Worm (Caenorhabditis elegans) whole organism, L3 larva: Measurements from ENCODE around the gene F10C1.9.

Experiments used
- R02D3.7 ChIP-seq: fragments of 150-350 bp; optimal IDR thresholded peaks from 2 replicates; lab custom pipeline; 2014; ENCODE audit warnings: missing biosample characterization, missing genetic modification characterization
- aly-2 ChIP-seq: fragments of 150-350 bp; optimal IDR thresholded peaks from 2 replicates; lab custom pipeline; 2014; ENCODE audit warnings: missing biosample characterization, missing genetic modification characterization
- elt-3 ChIP-seq, 3 experiments: fragments of 150-350 bp in 1 of 3; sonication (generic microtip) in 2 of 3; optimal IDR thresholded peaks; 2 replicates in 2 of 3; 4 replicates in 1 of 3; lab custom pipeline; 2014 to 2017; ENCODE audit warnings: missing biosample characterization in 3 of 3, missing genetic modification characterization in 3 of 3
- fkh-10 ChIP-seq: sonication (generic microtip); optimal IDR thresholded peaks from 2 replicates; lab custom pipeline; 2017; ENCODE audit warnings: missing biosample characterization, missing genetic modification reagents, missing genetic modification characterization
- mdl-1 ChIP-seq: fragments of 150-350 bp; optimal IDR thresholded peaks from 2 replicates; lab custom pipeline; 2014; ENCODE audit warnings: missing biosample characterization, missing genetic modification characterization
- nhr-237 ChIP-seq: fragments of 150-350 bp; optimal IDR thresholded peaks from 2 replicates; lab custom pipeline; 2014; ENCODE audit warnings: missing biosample characterization, missing genetic modification characterization
- nhr-25 ChIP-seq: sonication (generic microtip); optimal IDR thresholded peaks from 2 replicates; lab custom pipeline; 2017; ENCODE audit warnings: missing biosample characterization, missing genetic modification characterization
- nhr-28 ChIP-seq: fragments of 150-350 bp; optimal IDR thresholded peaks from 2 replicates; lab custom pipeline; 2014; ENCODE audit warnings: missing biosample characterization, missing genetic modification characterization
- nhr-76 ChIP-seq: fragments of 150-350 bp; sonication (generic microtip); optimal IDR thresholded peaks from 5 replicates; lab custom pipeline; 2014; ENCODE audit warnings: missing biosample characterization, missing genetic modification characterization
- nhr-77 ChIP-seq: fragments of 150-350 bp; optimal IDR thresholded peaks from 2 replicates; lab custom pipeline; 2014; ENCODE audit warnings: missing biosample characterization, missing genetic modification characterization
- snpc-4 ChIP-seq: fragments of 150-350 bp; optimal IDR thresholded peaks from 2 replicates; lab custom pipeline; 2014; ENCODE audit warnings: missing biosample characterization, missing genetic modification characterization
- tbx-2 ChIP-seq: sonication (generic microtip); optimal IDR thresholded peaks from 2 replicates; lab custom pipeline; 2016; ENCODE audit warnings: mild to moderate bottlenecking, missing genetic modification characterization, missing compliant biosample characterization
- unc-62 ChIP-seq: fragments of 150-350 bp; sonication (generic microtip); optimal IDR thresholded peaks from 4 replicates; lab custom pipeline; 2014; ENCODE audit warnings: missing biosample characterization, missing genetic modification reagents, missing genetic modification characterization
- ztf-11 ChIP-seq: fragments of 150-350 bp; optimal IDR thresholded peaks from 2 replicates; lab custom pipeline; 2014; ENCODE audit warnings: missing biosample characterization, missing genetic modification characterization

DNA sequence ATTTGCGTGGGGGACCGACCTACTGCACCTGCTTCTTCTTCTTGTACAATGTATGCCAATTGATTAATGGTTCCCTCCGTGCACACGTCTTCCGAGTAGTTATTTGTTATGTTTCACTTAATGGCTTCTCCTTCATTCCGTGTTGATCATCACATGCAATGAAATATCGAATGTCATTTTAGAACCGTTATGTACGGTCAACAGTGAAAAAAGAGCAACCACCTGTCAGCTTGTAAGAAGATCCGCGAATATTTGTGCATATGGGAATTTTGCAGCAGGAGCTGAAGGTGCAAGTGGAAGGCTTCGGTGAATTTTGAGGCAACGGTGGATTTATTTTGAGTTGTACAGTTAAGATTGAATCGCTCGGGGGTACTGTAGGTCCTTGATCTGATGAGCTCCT lies 8.5 kb downstream of the F10C1.9 start:
- TF ChIP-seq nhr-237 (tag; lab: Kevin White, UChicago) (no peak), snpc-4 (no peak), unc-62 (GFP tag; lab: Kevin White, UChicago) (no peak), nhr-77 (tag; lab: Kevin White, UChicago) (no peak), elt-3 (tag; optimal IDR thresholded peaks at IDR 0.05; lab: Kevin White, UChicago) (no peak), nhr-76 (tag; lab: Kevin White, UChicago) (no peak), R02D3.7 (tag; lab: Kevin White, UChicago) (no peak), aly-2 (tag; lab: Kevin White, UChicago) (no peak), nhr-28 (tag; lab: Kevin White, UChicago) (no peak), ztf-11 (tag; lab: Kevin White, UChicago) (no peak), nhr-25 (tag; lab: Kevin White, UChicago) (no peak), fkh-10 (GFP tag; lab: Kevin White, UChicago) (no peak), mdl-1 (tag; lab: Kevin White, UChicago) (no peak), tbx-2 (tag; lab: Kevin White, UChicago) (no peak)
